Fruit fly (Drosophila melanogaster): ENCODE results near the gene ND-75.

The ND-75 gene

DNA sequence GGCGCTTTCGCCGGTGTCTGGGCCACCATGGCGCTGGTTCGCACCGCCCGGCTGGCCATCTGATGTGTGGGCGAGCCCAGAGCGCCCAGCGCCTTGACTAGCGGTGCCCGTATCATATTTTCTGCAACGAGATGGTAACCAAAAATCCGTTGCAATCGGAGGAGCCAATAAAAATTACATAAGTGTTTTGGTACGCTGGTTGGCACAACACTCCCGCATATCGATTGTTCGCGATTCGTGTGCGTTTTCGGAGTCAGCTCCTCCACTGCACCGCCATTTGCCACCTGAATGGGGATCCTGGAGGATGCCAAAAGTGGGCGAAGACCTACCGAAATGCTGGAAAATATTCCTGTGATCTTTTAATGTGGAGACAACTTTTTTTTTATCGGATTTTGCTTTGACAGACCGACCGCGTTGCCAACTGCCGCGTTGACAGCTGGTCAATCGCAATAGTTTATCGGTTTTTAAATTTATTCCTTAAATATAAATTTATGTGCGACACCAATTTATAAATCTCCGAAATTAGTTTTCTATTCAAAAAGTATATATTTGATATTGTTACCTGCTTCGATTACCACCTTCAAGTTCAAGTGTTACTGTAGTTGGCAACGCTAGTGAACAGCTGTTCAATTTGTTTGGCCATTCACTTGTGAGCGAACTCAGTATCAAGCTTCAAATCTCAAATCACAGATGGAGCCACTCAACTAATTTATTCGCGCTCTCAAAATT lies at the start of gene ND-75:
Gene ND-75, minus strand, starts transcription at position 420 of the 729 bp plus-strand sequence.
- TF ChIP-seq Dll (optimal IDR thresholded peaks at IDR 0.05) (no peak), usp (GFP tag; optimal IDR thresholded peaks at IDR 0.05) (no peak), psq (optimal IDR thresholded peaks at IDR 0.05) (no peak), CG8478 (optimal IDR thresholded peaks at IDR 0.05) (no peak), pan (optimal IDR thresholded peaks at IDR 0.05) (no peak), EcR (GFP tag; optimal IDR thresholded peaks at IDR 0.05) (no peak)

DNA sequence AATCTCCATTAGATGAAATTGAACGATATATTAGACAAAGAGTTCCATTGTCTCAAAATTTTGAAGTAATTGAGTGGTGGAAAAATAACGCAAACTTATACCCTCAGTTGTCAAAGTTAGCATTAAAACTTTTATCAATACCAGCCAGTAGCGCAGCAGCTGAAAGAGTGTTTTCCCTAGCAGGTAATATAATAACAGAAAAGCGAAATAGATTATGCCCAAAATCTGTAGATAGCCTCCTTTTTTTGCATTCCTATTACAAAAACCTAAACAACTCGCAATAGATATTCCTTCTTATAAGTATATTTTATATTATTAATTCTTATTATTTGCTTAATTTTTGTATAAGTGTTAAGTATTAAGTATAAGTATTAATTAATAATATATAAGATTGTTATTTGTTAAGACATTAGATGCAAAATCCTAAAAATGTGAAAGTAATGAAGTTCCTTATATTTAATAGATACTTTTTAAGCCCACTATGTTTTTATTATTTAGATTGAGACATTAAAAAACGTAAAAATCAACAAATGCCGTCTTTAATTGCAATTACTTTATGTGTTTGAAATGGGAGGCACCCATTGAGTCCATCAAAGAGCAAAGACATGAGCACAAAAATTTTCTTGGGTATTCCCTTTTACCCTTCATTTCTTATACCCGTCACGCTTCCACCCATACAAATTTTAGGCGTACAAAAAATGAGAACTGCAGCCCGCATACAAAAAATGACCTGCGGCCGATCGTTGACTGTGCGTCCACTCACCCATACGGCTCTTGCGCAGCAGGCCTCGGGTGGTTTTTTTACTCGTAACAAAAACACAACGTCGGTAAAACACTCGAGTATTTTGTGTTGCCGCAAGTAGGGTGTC lies 44.1 kb upstream of the ND-75 start:
- TF ChIP-seq EcR (GFP tag; optimal IDR thresholded peaks at IDR 0.05), result peak in 1 of 2 experiments; percentile 47

DNA sequence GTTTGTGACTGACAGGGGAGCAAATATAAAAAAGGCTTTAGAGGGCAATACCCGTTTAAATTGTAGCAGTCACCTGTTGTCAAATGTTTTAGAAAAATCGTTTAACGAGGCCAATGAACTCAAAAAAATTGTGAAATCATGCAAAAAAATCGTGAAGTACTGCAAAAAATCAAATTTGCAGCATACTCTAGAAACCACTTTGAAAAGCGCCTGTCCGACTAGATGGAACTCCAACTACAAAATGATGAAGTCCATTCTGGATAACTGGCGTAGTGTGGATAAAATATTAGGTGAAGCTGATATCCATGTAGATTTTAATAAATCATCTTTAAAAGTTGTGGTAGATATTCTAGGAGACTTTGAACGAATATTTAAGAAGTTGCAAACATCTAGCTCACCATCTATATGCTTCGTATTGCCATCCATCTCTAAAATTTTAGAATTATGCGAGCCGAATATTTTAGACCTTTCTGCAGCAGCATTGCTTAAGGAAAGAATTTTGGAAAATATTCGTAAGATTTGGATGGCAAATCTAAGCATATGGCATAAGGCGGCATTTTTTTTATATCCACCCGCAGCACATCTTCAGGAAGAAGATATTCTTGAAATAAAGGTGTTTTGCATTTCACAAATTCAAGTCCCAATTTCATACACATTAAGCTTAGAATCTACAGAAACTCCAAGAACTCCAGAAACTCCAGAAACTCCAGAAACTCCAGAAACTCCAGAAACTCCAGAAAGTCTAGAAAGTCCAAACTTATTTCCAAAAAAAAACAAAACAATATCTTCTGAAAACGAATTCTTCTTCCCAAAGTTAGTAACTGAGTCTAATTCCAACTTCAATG lies 43.2 kb upstream of the ND-75 start:
- TF ChIP-seq psq (optimal IDR thresholded peaks at IDR 0.05) (no peak), Dll (optimal IDR thresholded peaks at IDR 0.05) (no peak), EcR (GFP tag; optimal IDR thresholded peaks at IDR 0.05) (peak; percentile 58 to 65)

dm6 chrX:8286859-8287258 lies 35.4 kb upstream of the ND-75 start:
- TF ChIP-seq EcR (GFP tag; optimal IDR thresholded peaks at IDR 0.05) (no peak), CG8478 (optimal IDR thresholded peaks at IDR 0.05) (no peak), usp (GFP tag; optimal IDR thresholded peaks at IDR 0.05) (no peak), Dll (optimal IDR thresholded peaks at IDR 0.05) (no peak)

- TF ChIP-seq usp (GFP tag; optimal IDR thresholded peaks at IDR 0.05) (no peak), EcR (GFP tag; optimal IDR thresholded peaks at IDR 0.05) (no peak)
These were observed 33.6 kb upstream of the ND-75 start for dm6 chrX:8285052-8285451.

- TF ChIP-seq pan (optimal IDR thresholded peaks at IDR 0.05) (no peak), psq (optimal IDR thresholded peaks at IDR 0.05) (no peak), EcR (GFP tag; optimal IDR thresholded peaks at IDR 0.05) (no peak), CG8478 (optimal IDR thresholded peaks at IDR 0.05) (no peak), usp (GFP tag; optimal IDR thresholded peaks at IDR 0.05) (no peak), Dll (optimal IDR thresholded peaks at IDR 0.05) (no peak)
These were observed 22.5 kb upstream of the ND-75 start, which contains the start of gene CG15343 for dm6 chrX:8273799-8274484. CG15343 (minus strand) TSS chrX:8273806.

- TF ChIP-seq Dll (optimal IDR thresholded peaks at IDR 0.05), result no peak
- TF ChIP-seq CG8478 (optimal IDR thresholded peaks at IDR 0.05), result no peak
- no peak for TF ChIP-seq usp (GFP tag; optimal IDR thresholded peaks at IDR 0.05)
- TF ChIP-seq psq (optimal IDR thresholded peaks at IDR 0.05), result no peak
- TF ChIP-seq pan (optimal IDR thresholded peaks at IDR 0.05), result no peak
- no peak for TF ChIP-seq EcR (GFP tag; optimal IDR thresholded peaks at IDR 0.05)
These were observed 21.8 kb upstream of the ND-75 start, which contains the start of gene CG1636 for dm6 chrX:8273291-8273690. CG1636 (plus strand) TSS chrX:8273412.

DNA sequence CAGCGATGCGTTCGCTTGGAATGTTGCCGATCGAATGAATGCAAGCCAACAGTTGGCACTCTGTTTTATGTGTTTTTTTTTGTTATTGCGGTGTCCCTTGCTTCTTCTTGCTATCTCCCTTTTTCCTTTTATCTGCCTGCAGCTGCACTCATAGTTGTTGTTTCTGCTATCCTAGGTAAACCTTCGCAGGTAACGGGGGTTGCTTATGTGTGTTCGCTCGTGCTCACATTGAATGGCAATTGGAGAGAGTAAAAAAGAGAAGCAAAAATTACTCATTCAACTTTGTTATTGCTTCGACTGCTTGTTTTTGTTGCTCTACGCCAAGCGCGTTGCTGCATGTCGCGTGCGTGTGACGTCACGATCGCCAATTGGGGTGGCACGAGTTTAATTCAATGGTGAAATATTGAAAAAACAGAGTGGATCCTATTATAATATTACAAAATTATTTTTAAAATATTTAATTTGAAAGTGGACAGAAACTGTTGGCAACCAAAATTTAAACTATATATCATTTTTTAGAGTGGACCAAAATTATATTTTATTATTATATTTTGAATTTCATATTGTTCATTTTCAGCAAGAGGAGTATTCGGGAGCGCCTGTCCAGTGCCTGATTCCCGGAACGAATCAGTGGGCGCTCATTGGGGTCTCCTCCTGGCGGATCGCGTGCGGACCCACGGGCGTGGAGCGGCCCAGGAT lies 20.0 kb upstream of the ND-75 start, which contains the start of gene Corp:
Gene Corp, minus strand, starts transcription at position 47 of the 699 bp plus-strand sequence.
- TF ChIP-seq usp (GFP tag; optimal IDR thresholded peaks at IDR 0.05), result no peak
- TF ChIP-seq psq (optimal IDR thresholded peaks at IDR 0.05), result no peak
- TF ChIP-seq EcR (GFP tag; optimal IDR thresholded peaks at IDR 0.05), result no peak
- TF ChIP-seq Dll (optimal IDR thresholded peaks at IDR 0.05), result no peak
- TF ChIP-seq pan (optimal IDR thresholded peaks at IDR 0.05), result no peak
- no peak for TF ChIP-seq CG8478 (optimal IDR thresholded peaks at IDR 0.05)

DNA sequence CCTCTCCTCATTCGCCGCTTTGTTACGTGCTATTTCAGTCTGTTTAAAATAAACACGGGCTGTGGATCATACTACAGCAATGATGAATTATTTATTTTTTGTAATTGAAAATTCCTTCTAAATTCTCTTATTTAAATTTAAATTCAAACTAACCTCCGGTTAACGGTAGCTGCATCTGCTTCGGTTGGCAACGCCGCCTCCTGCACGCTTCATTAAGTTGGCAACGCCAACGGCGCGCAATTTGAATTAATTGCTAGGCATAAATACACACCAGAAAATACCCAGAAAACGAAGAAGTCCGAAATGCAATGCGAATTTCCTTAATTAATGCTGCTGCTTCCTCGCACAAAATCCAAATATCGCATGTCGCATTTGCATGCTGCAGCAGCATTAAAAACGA lies 13.8 kb upstream of the ND-75 start:
- TF ChIP-seq usp (GFP tag; optimal IDR thresholded peaks at IDR 0.05), result no peak
- TF ChIP-seq Dll (optimal IDR thresholded peaks at IDR 0.05), result no peak
- TF ChIP-seq EcR (GFP tag; optimal IDR thresholded peaks at IDR 0.05), result no peak
- TF ChIP-seq psq (optimal IDR thresholded peaks at IDR 0.05), result no peak
- TF ChIP-seq CG8478 (optimal IDR thresholded peaks at IDR 0.05), result no peak
- no peak for TF ChIP-seq pan (optimal IDR thresholded peaks at IDR 0.05)

DNA sequence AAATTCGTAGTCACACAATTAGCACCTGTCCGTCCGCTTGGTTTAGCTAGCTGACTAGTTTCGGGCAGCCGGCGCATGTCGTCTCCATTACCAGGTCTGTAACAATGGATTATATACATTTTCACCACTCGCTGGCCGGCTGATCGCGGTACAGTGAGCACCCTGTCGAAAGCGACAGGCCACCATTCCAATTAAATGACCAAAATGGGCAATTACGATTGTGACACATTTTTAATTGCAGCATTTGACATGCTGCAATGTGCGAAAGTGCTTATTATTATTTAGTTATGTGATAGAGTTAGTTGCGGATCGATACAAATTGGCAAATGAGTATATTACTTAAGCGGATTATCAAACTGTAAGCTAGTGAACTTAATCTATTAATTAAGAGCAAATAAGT lies 11.7 kb upstream of the ND-75 start:
- no peak for TF ChIP-seq usp (GFP tag; optimal IDR thresholded peaks at IDR 0.05)
- TF ChIP-seq Dll (optimal IDR thresholded peaks at IDR 0.05), result no peak
- TF ChIP-seq psq (optimal IDR thresholded peaks at IDR 0.05), result no peak
- TF ChIP-seq EcR (GFP tag; optimal IDR thresholded peaks at IDR 0.05), result no peak
- TF ChIP-seq CG8478 (optimal IDR thresholded peaks at IDR 0.05), result no peak
- no peak for TF ChIP-seq pan (optimal IDR thresholded peaks at IDR 0.05)

DNA sequence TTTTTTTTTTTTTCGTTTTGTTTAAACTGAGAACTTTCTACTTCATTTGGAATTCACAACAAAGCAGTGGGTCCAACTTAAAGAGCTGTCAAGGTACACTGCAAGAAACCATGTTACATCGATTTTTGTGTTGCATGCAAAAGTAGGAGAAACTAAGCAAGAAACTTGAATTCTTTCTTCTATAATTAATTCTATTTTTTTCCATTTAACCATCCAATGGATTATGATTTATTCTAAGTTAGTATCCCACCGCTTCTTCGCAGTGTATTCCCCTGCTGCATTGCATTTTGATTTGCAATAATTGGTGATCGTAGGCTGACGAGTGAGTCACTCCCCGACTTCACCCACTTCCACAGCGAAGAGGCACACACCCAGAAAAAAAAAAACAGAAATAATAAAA lies 8.4 kb upstream of the ND-75 start:
- TF ChIP-seq Dll (optimal IDR thresholded peaks at IDR 0.05), result no peak
- no peak for TF ChIP-seq psq (optimal IDR thresholded peaks at IDR 0.05)
- no peak for TF ChIP-seq CG8478 (optimal IDR thresholded peaks at IDR 0.05)
- no peak for TF ChIP-seq EcR (GFP tag; optimal IDR thresholded peaks at IDR 0.05)
- no peak for TF ChIP-seq usp (GFP tag; optimal IDR thresholded peaks at IDR 0.05)
- TF ChIP-seq pan (optimal IDR thresholded peaks at IDR 0.05), result no peak

All from whole organism.